Fruit fly (Drosophila melanogaster) whole organism, embryonic: Measurements from ENCODE around the gene CG4914.

Experiments
- Atf-2 ChIP-seq: fragments of 200-800 bp; sonication (Bioruptor generic); optimal IDR thresholded peaks from 2 replicates; lab custom pipeline; 2016; ENCODE audit warnings: missing biosample characterization, missing genetic modification characterization
- Atf3 ChIP-seq: fragments of 200-800 bp; sonication (Bioruptor generic); optimal IDR thresholded peaks from 3 replicates; lab custom pipeline; 2016; ENCODE audit warnings: missing biosample characterization, missing genetic modification characterization
- Atf6 ChIP-seq: fragments of 200-800 bp; sonication (Bioruptor generic); IDR thresholded peaks from 2 replicates; pipeline ENCODE4 v1.3.6; 2022; ENCODE audit warnings: missing biosample characterization, missing genetic modification characterization
- CG10321 ChIP-seq: fragments of 200-800 bp; sonication (Bioruptor generic); IDR thresholded peaks from 2 replicates; pipeline ENCODE4 v1.3.6; 2022; ENCODE audit warnings: missing biosample characterization, missing genetic modification characterization
- CG10959 ChIP-seq: fragments of 200-800 bp; sonication (Bioruptor generic); IDR thresholded peaks from 2 replicates; pipeline ENCODE4 v1.3.6; 2022; ENCODE audit warnings: missing biosample characterization, missing genetic modification characterization
- CG10979 ChIP-seq: fragments of 200-800 bp; sonication (Bioruptor generic); optimal IDR thresholded peaks from 2 replicates; lab custom pipeline; 2018; ENCODE audit warnings: missing biosample characterization, mild to moderate bottlenecking, missing genetic modification characterization, moderate library complexity
- CG13424 ChIP-seq: fragments of 200-800 bp; sonication (Bioruptor generic); optimal IDR thresholded peaks from 2 replicates; lab custom pipeline; 2019; ENCODE audit warnings: missing biosample characterization, mild to moderate bottlenecking, missing genetic modification characterization, moderate library complexity
- CG14667 ChIP-seq: fragments of 200-800 bp; sonication (Bioruptor generic); IDR thresholded peaks from 2 replicates; pipeline ENCODE4 v1.3.6; 2022; ENCODE audit warnings: missing biosample characterization, missing genetic modification characterization
- CG1603 ChIP-seq: fragments of 200-800 bp; sonication (Bioruptor generic); optimal IDR thresholded peaks from 2 replicates; lab custom pipeline; 2019; ENCODE audit warnings: missing biosample characterization, mild to moderate bottlenecking, missing genetic modification characterization, moderate library complexity
- CG16779 ChIP-seq: fragments of 200-800 bp; sonication (Bioruptor generic); IDR thresholded peaks from 2 replicates; pipeline ENCODE4 v1.3.6; 2022; ENCODE audit warnings: missing biosample characterization, missing genetic modification characterization
- CG17359 ChIP-seq: fragments of 200-800 bp; sonication (Bioruptor generic); optimal IDR thresholded peaks from 3 replicates; lab custom pipeline; 2018; ENCODE audit warnings: missing biosample characterization, mild to moderate bottlenecking, missing genetic modification characterization, moderate library complexity
- CG2678 ChIP-seq: fragments of 200-800 bp; sonication (Bioruptor generic); optimal IDR thresholded peaks from 3 replicates; lab custom pipeline; 2019; ENCODE audit warnings: missing biosample characterization, mild to moderate bottlenecking, missing genetic modification characterization, moderate library complexity
- CG32532 ChIP-seq: fragments of 200-800 bp; sonication (Bioruptor generic); IDR thresholded peaks from 2 replicates; pipeline ENCODE4 v1.3.6; 2022; ENCODE audit warnings: missing biosample characterization, missing genetic modification characterization
- CG33557 ChIP-seq: fragments of 200-800 bp; sonication (Bioruptor generic); optimal IDR thresholded peaks from 2 replicates; lab custom pipeline; 2019; ENCODE audit warnings: missing biosample characterization, mild to moderate bottlenecking, missing genetic modification characterization, moderate library complexity
- CG4854 ChIP-seq: fragments of 200-800 bp; sonication (Bioruptor generic); optimal IDR thresholded peaks from 2 replicates; lab custom pipeline; 2016; ENCODE audit warnings: missing biosample characterization, missing genetic modification characterization, inconsistent platforms
- CG8388 ChIP-seq: fragments of 200-800 bp; sonication (Bioruptor generic); optimal IDR thresholded peaks from 2 replicates; lab custom pipeline; 2019; ENCODE audit warnings: missing biosample characterization, mild to moderate bottlenecking, missing genetic modification characterization, moderate library complexity
- CG9727 ChIP-seq: fragments of 200-800 bp; sonication (Bioruptor generic); optimal IDR thresholded peaks from 3 replicates; lab custom pipeline; 2017; ENCODE audit warnings: missing biosample characterization, mild to moderate bottlenecking, missing genetic modification characterization
- CG9817 ChIP-seq: fragments of 200-800 bp; sonication (Bioruptor generic); optimal IDR thresholded peaks from 2 replicates; lab custom pipeline; 2018; ENCODE audit warnings: missing biosample characterization, mild to moderate bottlenecking, missing genetic modification characterization, moderate library complexity
- Camta ChIP-seq: fragments of 200-800 bp; sonication (Bioruptor generic); optimal IDR thresholded peaks from 2 replicates; lab custom pipeline; 2016; ENCODE audit warnings: missing biosample characterization, missing genetic modification characterization
- E2f2 ChIP-seq: fragments of 200-800 bp; sonication (Bioruptor generic); IDR thresholded peaks from 2 replicates; pipeline ENCODE4 v1.3.6; 2022; ENCODE audit warnings: missing biosample characterization, missing genetic modification characterization
- Ets65A ChIP-seq: fragments of 200-800 bp; sonication (Bioruptor generic); peaks from one replicate; lab custom pipeline; 2016; ENCODE audit warnings: missing biosample characterization, missing genetic modification characterization
- Hr51 ChIP-seq, 2 experiments: fragments of 200-800 bp; sonication (Bioruptor generic); optimal IDR thresholded peaks; 2 replicates in 1 of 2; 3 replicates in 1 of 2; lab custom pipeline; 2016 to 2018; ENCODE audit warnings: missing biosample characterization in 2 of 2, missing genetic modification characterization in 2 of 2, mild to moderate bottlenecking in 1 of 2, moderate library complexity in 1 of 2
- Mrtf ChIP-seq: fragments of 200-800 bp; sonication (Bioruptor generic); IDR thresholded peaks from 3 replicates; pipeline ENCODE4 v1.3.6; 2022; ENCODE audit warnings: missing biosample characterization, missing genetic modification characterization
- Ptx1 ChIP-seq: fragments of 200-800 bp; sonication (Bioruptor generic); IDR thresholded peaks from 2 replicates; pipeline ENCODE4 v1.3.6; 2022; ENCODE audit warnings: missing biosample characterization, missing genetic modification characterization
- Scr ChIP-seq: fragments of 200-800 bp; sonication (Bioruptor generic); IDR thresholded peaks from 2 replicates; pipeline ENCODE4 v1.3.6; 2022; ENCODE audit warnings: missing biosample characterization, missing genetic modification characterization; ENCODE audit not compliant: partially characterized antibody
- Side ChIP-seq: fragments of 200-800 bp; sonication (Bioruptor generic); optimal IDR thresholded peaks from 2 replicates; lab custom pipeline; 2016; ENCODE audit warnings: missing biosample characterization, missing genetic modification characterization
- Sox100B ChIP-seq: fragments of 200-800 bp; sonication (Bioruptor generic); optimal IDR thresholded peaks from 3 replicates; lab custom pipeline; 2018; ENCODE audit warnings: missing biosample characterization, mild to moderate bottlenecking, missing genetic modification characterization
- Sry-δ ChIP-seq: fragments of 200-800 bp; sonication (Bioruptor generic); optimal IDR thresholded peaks from 2 replicates; lab custom pipeline; 2016; ENCODE audit warnings: missing biosample characterization, missing genetic modification characterization
- Xbp1 ChIP-seq: fragments of 200-800 bp; sonication (Bioruptor generic); optimal IDR thresholded peaks from 3 replicates; lab custom pipeline; 2016; ENCODE audit warnings: missing biosample characterization, mild to moderate bottlenecking, missing genetic modification characterization
- al ChIP-seq: fragments of 200-800 bp; sonication (Bioruptor generic); IDR thresholded peaks from 2 replicates; pipeline ENCODE4 v1.3.6; 2022; ENCODE audit warnings: missing biosample characterization, missing genetic modification characterization
- ara ChIP-seq: fragments of 200-800 bp; sonication (Bioruptor generic); IDR thresholded peaks from 2 replicates; pipeline ENCODE4 v1.3.6; 2022; ENCODE audit warnings: missing biosample characterization, missing genetic modification characterization
- ci ChIP-seq: fragments of 200-800 bp; sonication (Bioruptor generic); IDR thresholded peaks from 3 replicates; pipeline ENCODE4 v1.3.6; 2022; ENCODE audit warnings: missing biosample characterization, missing genetic modification characterization
- dmrt11E ChIP-seq: fragments of 200-800 bp; sonication (Bioruptor generic); optimal IDR thresholded peaks from 3 replicates; lab custom pipeline; 2018; ENCODE audit warnings: missing biosample characterization, mild to moderate bottlenecking, missing genetic modification characterization, moderate library complexity
- dmrt99B ChIP-seq: fragments of 200-800 bp; sonication (Bioruptor generic); optimal IDR thresholded peaks from 2 replicates; lab custom pipeline; 2018; ENCODE audit warnings: missing biosample characterization, mild to moderate bottlenecking, missing genetic modification characterization, moderate library complexity
- dysf ChIP-seq: fragments of 200-800 bp; sonication (Bioruptor generic); IDR thresholded peaks from 3 replicates; pipeline ENCODE4 v1.3.6; 2022; ENCODE audit warnings: missing biosample characterization, missing genetic modification characterization
- h ChIP-seq: fragments of >200 bp; optimal IDR thresholded peaks from 2 replicates; lab custom pipeline; 2017
- her ChIP-seq: fragments of 200-800 bp; sonication (Bioruptor generic); optimal IDR thresholded peaks from 2 replicates; lab custom pipeline; 2016; ENCODE audit warnings: missing biosample characterization, missing genetic modification characterization
- ind ChIP-seq: fragments of 200-800 bp; sonication (Bioruptor generic); optimal IDR thresholded peaks from 3 replicates; lab custom pipeline; 2016; ENCODE audit warnings: missing biosample characterization, missing genetic modification characterization
- lmd ChIP-seq: fragments of 200-800 bp; sonication (Bioruptor generic); IDR thresholded peaks from 2 replicates; pipeline ENCODE4 v1.3.6; 2022; ENCODE audit warnings: missing biosample characterization, missing genetic modification characterization
- lola ChIP-seq, 3 experiments: fragments of >200 bp in 2 of 3; fragments of 200-800 bp in 1 of 3; sonication (Bioruptor generic) in 1 of 3; optimal IDR thresholded peaks; 2 replicates each; lab custom pipeline; 2017 to 2019; ENCODE audit warnings: missing biosample characterization in 3 of 3, missing genetic modification characterization in 3 of 3, mild to moderate bottlenecking in 1 of 3, moderate library complexity in 1 of 3
- lov ChIP-seq, 2 experiments: fragments of 200-800 bp in 1 of 2; fragments of >200 bp in 1 of 2; sonication (Bioruptor generic) in 1 of 2; IDR thresholded peaks in 1 of 2; optimal IDR thresholded peaks in 1 of 2; 2 replicates in 1 of 2; 3 replicates in 1 of 2; pipeline versions ENCODE4 v1.3.6 to Lab custom; 2017 to 2022; ENCODE audit warnings: missing biosample characterization in 1 of 2, missing genetic modification characterization in 1 of 2
- nmo ChIP-seq: fragments of 200-800 bp; sonication (Bioruptor generic); optimal IDR thresholded peaks from 2 replicates; lab custom pipeline; 2018; ENCODE audit warnings: missing biosample characterization, mild to moderate bottlenecking, missing genetic modification characterization, moderate library complexity
- oc ChIP-seq: fragments of 200-800 bp; sonication (Bioruptor generic); optimal IDR thresholded peaks from 2 replicates; lab custom pipeline; 2018; ENCODE audit warnings: missing biosample characterization, mild to moderate bottlenecking, missing genetic modification characterization, moderate library complexity
- odd ChIP-seq: fragments of 200-800 bp; sonication (Bioruptor generic); optimal IDR thresholded peaks from 2 replicates; lab custom pipeline; 2017; ENCODE audit warnings: missing biosample characterization, mild to moderate bottlenecking, missing genetic modification characterization
- otp ChIP-seq: fragments of 200-800 bp; sonication (Bioruptor generic); IDR thresholded peaks from 3 replicates; pipeline ENCODE4, ENCODE4 v1.3.6; 2022; ENCODE audit warnings: missing biosample characterization, missing genetic modification characterization
- ranshi ChIP-seq: fragments of 200-800 bp; sonication (Bioruptor generic); IDR thresholded peaks from 2 replicates; pipeline ENCODE4 v1.3.6; 2022; ENCODE audit warnings: missing biosample characterization, missing genetic modification characterization
- tin ChIP-seq: fragments of 200-800 bp; sonication (Bioruptor generic); optimal IDR thresholded peaks from 3 replicates; lab custom pipeline; 2016; ENCODE audit warnings: missing biosample characterization, missing genetic modification characterization
- zen ChIP-seq: fragments of 200-800 bp; sonication (Bioruptor generic); optimal IDR thresholded peaks from 3 replicates; lab custom pipeline; 2018; ENCODE audit warnings: missing biosample characterization, mild to moderate bottlenecking, missing genetic modification characterization, moderate library complexity

The CG4914 gene

DNA sequence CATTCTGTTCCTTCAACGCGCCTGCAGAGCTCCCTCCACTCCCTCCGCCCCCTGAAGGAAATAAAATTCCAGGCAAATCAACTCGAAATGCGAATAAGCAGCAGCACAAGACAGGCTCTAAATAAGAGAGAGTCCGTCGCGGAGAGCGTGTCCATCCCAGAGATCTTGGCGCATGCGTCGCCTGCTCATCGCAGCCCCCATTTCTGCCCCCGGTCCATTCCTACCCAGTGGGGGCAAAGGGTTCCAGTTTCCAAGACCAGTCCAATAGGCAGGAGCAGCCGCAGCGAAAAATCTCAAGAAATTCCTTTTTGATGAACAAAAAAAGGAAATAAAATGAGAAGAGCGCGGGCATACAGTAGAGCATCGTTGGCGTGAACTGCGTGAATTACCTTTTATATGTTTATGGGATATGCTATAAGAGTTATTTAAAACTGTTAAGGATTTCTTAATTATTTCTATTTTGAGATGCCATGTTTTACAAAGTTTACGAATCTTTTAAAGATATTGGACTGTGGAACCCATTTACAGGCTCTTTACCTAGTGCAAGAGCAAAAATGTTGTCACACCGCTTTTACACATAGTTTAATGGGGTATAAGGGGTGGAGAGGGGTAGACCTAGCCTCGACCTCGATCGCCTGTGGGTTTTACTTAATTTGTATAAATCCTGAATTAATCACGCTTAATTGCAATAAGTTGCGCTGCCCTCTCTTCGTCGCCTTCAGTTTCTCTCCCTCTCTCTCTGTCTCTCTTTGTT lies 43.8 kb downstream of the CG4914 start (continued):
- TF ChIP-seq ranshi (peak; percentile 47), oc (peak; percentile 12), Ptx1 (GFP tag; lab: Robert Waterston, UW) (peak; percentile 44; the same call in 1 of the 2 replicates), E2f2 (GFP tag; lab: Robert Waterston, UW) (peak; percentile 23; the same call in 1 of the 2 replicates), Scr (GFP tag; lab: Robert Waterston, UW) (no peak), zen (tag; lab: Kevin White, UChicago) (peak; percentile 3), CG13424 (tag; lab: Kevin White, UChicago) (peak; percentile 21), Xbp1 (GFP tag; lab: Kevin White, UChicago) (peak; percentile 42), CG33557 (GFP tag; lab: Kevin White, UChicago) (no peak), nmo (GFP tag; lab: Kevin White, UChicago) (peak; percentile 21), dmrt11E (tag; lab: Kevin White, UChicago) (peak; percentile 67), CG9817 (tag; lab: Kevin White, UChicago) (peak; percentile 12), CG10959 (GFP tag; lab: Robert Waterston, UW) (0 out of 2 replicates have a peak, but pooled peaks have one; percentile 20), ara (GFP tag; lab: Robert Waterston, UW) (0 out of 2 replicates have a peak, but pooled peaks have one; percentile 27), otp (GFP tag; lab: Robert Waterston, UW) (0 out of 3 replicates have a peak, but pooled peaks have one; percentile 49), Atf3 (GFP tag; lab: Kevin White, UChicago) (peak; percentile 45), dmrt99B (tag; lab: Kevin White, UChicago) (peak; percentile 52), al (no peak), h (no peak), Side (GFP tag; lab: Kevin White, UChicago) (peak; percentile 6), ci (0 out of 3 replicates have a peak, but pooled peaks have one; percentile 55), CG2678 (tag; lab: Kevin White, UChicago) (peak; percentile 29), CG16779 (GFP tag; lab: Robert Waterston, UW) (no peak), Camta (no peak), Atf6 (0 out of 2 replicates have a peak, but pooled peaks have one; percentile 24), tin (GFP tag; lab: Kevin White, UChicago) (peak; percentile 25), dysf (GFP tag; lab: Robert Waterston, UW) (peak; percentile 43; the same call in 1 of the 3 replicates), CG14667 (GFP tag; lab: Robert Waterston, UW) (peak; percentile 16; the same call in 1 of the 2 replicates), lov (optimal IDR thresholded peaks at IDR 0.05; lab: Kevin White, UChicago) (no peak), lov (GFP tag; IDR thresholded peaks at IDR 0.05; lab: Robert Waterston, UW) (peak; percentile 75; the same call in 1 of the 3 replicates), CG8388 (GFP tag; lab: Kevin White, UChicago) (peak; percentile 35), lmd (GFP tag; lab: Robert Waterston, UW) (peak; percentile 43; the same call in 1 of the 2 replicates), Ets65A (GFP tag; lab: Kevin White, UChicago) (peak; percentile 21), CG4854 (no peak), CG32532 (GFP tag; lab: Robert Waterston, UW) (0 out of 2 replicates have a peak, but pooled peaks have one; percentile 19), Sry-δ (no peak), Atf-2 (GFP tag; lab: Kevin White, UChicago) (peak; percentile 17), ind (GFP tag; lab: Kevin White, UChicago) (peak; percentile 35), CG17359 (tag; lab: Kevin White, UChicago) (peak; percentile 27), CG10979 (tag; lab: Kevin White, UChicago) (peak; percentile 44), Sox100B (GFP tag; lab: Kevin White, UChicago) (no peak), her (no peak), CG1603 (tag; lab: Kevin White, UChicago) (peak; percentile 48), lola (GFP tag; optimal IDR thresholded peaks at IDR 0.05; lab: Kevin White, UChicago) (peak in 1 of 3 experiments; percentile 53), CG9727 (peak; percentile 7), Hr51 (GFP tag; optimal IDR thresholded peaks at IDR 0.05; lab: Kevin White, UChicago) (peak in 1 of 2 experiments; percentile 19), Mrtf (GFP tag; lab: Robert Waterston, UW) (0 out of 3 replicates have a peak, but pooled peaks have one; percentile 55), odd (peak; percentile 4), CG10321 (GFP tag; lab: Robert Waterston, UW) (no peak)
